Fruit fly (Drosophila melanogaster): Measurements from ENCODE around the gene FoxP.

Gene FoxP

dm6 chr3R:9771519-9771972 lies 40.9 kb upstream of the FoxP start, which contains the start of gene CG9471 (continued):
- peak; percentile 86 for TF ChIP-seq CG10979 (tag; optimal IDR thresholded peaks at IDR 0.05)
- peak; percentile 75 for TF ChIP-seq run (tag; optimal IDR thresholded peaks at IDR 0.05)
- peak; percentile 91 for TF ChIP-seq CG17385 (GFP tag; optimal IDR thresholded peaks at IDR 0.05)
- peak; percentile 92 for TF ChIP-seq CG2712 (tag; optimal IDR thresholded peaks at IDR 0.05)
- TF ChIP-seq psq (GFP tag; optimal IDR thresholded peaks at IDR 0.05): peak; percentile 57
- peak; percentile 86 for TF ChIP-seq corto (GFP tag; optimal IDR thresholded peaks at IDR 0.05)
- TF ChIP-seq dan (GFP tag; IDR thresholded peaks at IDR 0.05): peak; percentile 69
- TF ChIP-seq Nf-YC (tag; optimal IDR thresholded peaks at IDR 0.05): peak; percentile 82
- peak; percentile 83 for TF ChIP-seq dmrt11E (tag; optimal IDR thresholded peaks at IDR 0.05)
- TF ChIP-seq YL-1 (GFP tag; optimal IDR thresholded peaks at IDR 0.05): peak; percentile 63
- peak; percentile 95 for TF ChIP-seq PHDP (tag; optimal IDR thresholded peaks at IDR 0.05)
- TF ChIP-seq NC2β (GFP tag; optimal IDR thresholded peaks at IDR 0.05): peak; percentile 89
- peak; percentile 90 for TF ChIP-seq Abd-B (GFP tag; optimal IDR thresholded peaks at IDR 0.05)
- peak; percentile 87 for TF ChIP-seq CG16815 (GFP tag; optimal IDR thresholded peaks at IDR 0.05)
- peak; percentile 89 for TF ChIP-seq CG3847 (GFP tag; IDR thresholded peaks at IDR 0.05)
- peak; percentile 88 for TF ChIP-seq tx (GFP tag; optimal IDR thresholded peaks at IDR 0.05)
- peak; percentile 90 for TF ChIP-seq chn (GFP tag; optimal IDR thresholded peaks at IDR 0.05)
- peak; percentile 86 for TF ChIP-seq CG16863 (GFP tag; optimal IDR thresholded peaks at IDR 0.05)
- TF ChIP-seq Myb (GFP tag; optimal IDR thresholded peaks at IDR 0.05): peak; percentile 74
- TF ChIP-seq CG1233 (GFP tag; optimal IDR thresholded peaks at IDR 0.05): peak; percentile 89
- peak; percentile 86 for TF ChIP-seq CG15011 (GFP tag; optimal IDR thresholded peaks at IDR 0.05)
- TF ChIP-seq CG1792 (GFP tag; optimal IDR thresholded peaks at IDR 0.05): peak; percentile 83
- no peak for TF ChIP-seq Hr39 (optimal IDR thresholded peaks at IDR 0.05)
- peak; percentile 83 for TF ChIP-seq Atf3 (GFP tag; optimal IDR thresholded peaks at IDR 0.05)
- TF ChIP-seq gcm2 (GFP tag; optimal IDR thresholded peaks at IDR 0.05): peak; percentile 76
- TF ChIP-seq CG8290 (GFP tag; optimal IDR thresholded peaks at IDR 0.05): peak; percentile 81
- TF ChIP-seq CG8290 (tag; optimal IDR thresholded peaks at IDR 0.05): peak in 1 of 2 experiments; percentile 79
- TF ChIP-seq org-1 (GFP tag; optimal IDR thresholded peaks at IDR 0.05): peak; percentile 82
- TF ChIP-seq salm (tag; optimal IDR thresholded peaks at IDR 0.05): peak; percentile 87
- TF ChIP-seq eyg (GFP tag; optimal IDR thresholded peaks at IDR 0.05): peak; percentile 86
- TF ChIP-seq Lim3 (GFP tag; IDR thresholded peaks at IDR 0.05): peak; percentile 65; the same call in 1 of the 2 replicates
- TF ChIP-seq usp (GFP tag; optimal IDR thresholded peaks at IDR 0.05): no peak
- TF ChIP-seq grn (GFP tag; optimal IDR thresholded peaks at IDR 0.05): peak; percentile 82
- TF ChIP-seq Hmx (GFP tag; optimal IDR thresholded peaks at IDR 0.05): peak; percentile 88
- peak; percentile 78 for TF ChIP-seq D19B (GFP tag; optimal IDR thresholded peaks at IDR 0.05)
- peak; percentile 84 for TF ChIP-seq CHES-1-like (GFP tag; optimal IDR thresholded peaks at IDR 0.05)
- TF ChIP-seq Dip3 (GFP tag; optimal IDR thresholded peaks at IDR 0.05): peak; percentile 94
- peak; percentile 43 for TF ChIP-seq ab (GFP tag; optimal IDR thresholded peaks at IDR 0.05)
- peak; percentile 1 for TF ChIP-seq bigmax (GFP tag; optimal IDR thresholded peaks at IDR 0.05)
- peak; percentile 85 for TF ChIP-seq Fer2 (tag; optimal IDR thresholded peaks at IDR 0.05)
- TF ChIP-seq pita (GFP tag; optimal IDR thresholded peaks at IDR 0.05): no peak
- TF ChIP-seq CG12236 (GFP tag; optimal IDR thresholded peaks at IDR 0.05): peak; percentile 81
- TF ChIP-seq CG8388 (GFP tag; optimal IDR thresholded peaks at IDR 0.05): peak; percentile 97
- peak; percentile 92 for TF ChIP-seq CG11504 (tag; optimal IDR thresholded peaks at IDR 0.05)
- TF ChIP-seq bbx (GFP tag; IDR thresholded peaks at IDR 0.05; ENCODE audit: partially characterized antibody): no peak
- TF ChIP-seq Camta (GFP tag; optimal IDR thresholded peaks at IDR 0.05): peak; percentile 87
- TF ChIP-seq CG14014 (GFP tag; IDR thresholded peaks at IDR 0.05): peak; percentile 93
- peak; percentile 93 for TF ChIP-seq az2 (GFP tag; optimal IDR thresholded peaks at IDR 0.05)
- peak; percentile 26 for TF ChIP-seq CTCF (GFP tag; optimal IDR thresholded peaks at IDR 0.05)
- TF ChIP-seq CG6683 (GFP tag; optimal IDR thresholded peaks at IDR 0.05): peak; percentile 85
- TF ChIP-seq ATbp (GFP tag; optimal IDR thresholded peaks at IDR 0.05): peak; percentile 88
- TF ChIP-seq abd-A (tag; optimal IDR thresholded peaks at IDR 0.05): no peak
